Worm (Caenorhabditis elegans): Measurements from ENCODE around the gene sri-50.

DNA sequence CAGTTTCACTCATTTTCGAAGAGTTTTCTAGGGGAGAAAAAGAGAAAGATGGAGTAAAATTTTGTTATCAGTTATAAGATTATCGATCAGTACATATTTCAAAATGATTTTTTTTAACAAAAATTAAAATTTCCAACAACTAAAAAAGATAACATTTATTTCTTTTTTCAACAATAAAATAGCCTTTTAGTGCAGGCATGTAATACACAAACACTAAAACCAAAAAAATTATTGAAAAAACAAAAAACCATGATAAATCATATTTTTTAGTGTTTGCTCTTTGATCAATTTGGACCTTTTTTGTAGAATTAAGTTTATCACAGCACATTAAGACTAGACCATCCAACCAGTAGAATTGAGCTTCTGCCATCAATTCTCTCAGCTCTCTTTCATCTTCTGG lies 21.1 kb downstream of the sri-50 start, which contains the start of gene ZC239.15:
- TF ChIP-seq ama-1 (optimal IDR thresholded peaks at IDR 0.05) (no peak), B0310.2 (tag; optimal IDR thresholded peaks at IDR 0.05) (no peak), hnd-1 (tag; optimal IDR thresholded peaks at IDR 0.05) (no peak), tra-4 (tag; optimal IDR thresholded peaks at IDR 0.05) (no peak)

All from whole organism, early embryonic.